Worm (Caenorhabditis elegans): ENCODE data around the gene srf-3.

- no peak for TF ChIP-seq lin-13 (GFP tag; optimal IDR thresholded peaks at IDR 0.05)
- TF ChIP-seq ztf-4 (tag; optimal IDR thresholded peaks at IDR 0.05) = no peak
- no peak for TF ChIP-seq nhr-12 (tag; optimal IDR thresholded peaks at IDR 0.05)
- TF ChIP-seq ces-1 (GFP tag; optimal IDR thresholded peaks at IDR 0.05) = no peak
- no peak for TF ChIP-seq nhr-77 (tag; optimal IDR thresholded peaks at IDR 0.05)
- TF ChIP-seq nhr-237 (tag; optimal IDR thresholded peaks at IDR 0.05) = no peak
- TF ChIP-seq snpc-4 (tag; optimal IDR thresholded peaks at IDR 0.05) = no peak
- no peak for TF ChIP-seq sptf-1 (tag; optimal IDR thresholded peaks at IDR 0.05)
Measured at ce11 chrIV:12833698-12834416, 15.5 kb upstream of the srf-3 start.
